Fruit fly (Drosophila melanogaster): ENCODE results near the gene Tre1.

DNA sequence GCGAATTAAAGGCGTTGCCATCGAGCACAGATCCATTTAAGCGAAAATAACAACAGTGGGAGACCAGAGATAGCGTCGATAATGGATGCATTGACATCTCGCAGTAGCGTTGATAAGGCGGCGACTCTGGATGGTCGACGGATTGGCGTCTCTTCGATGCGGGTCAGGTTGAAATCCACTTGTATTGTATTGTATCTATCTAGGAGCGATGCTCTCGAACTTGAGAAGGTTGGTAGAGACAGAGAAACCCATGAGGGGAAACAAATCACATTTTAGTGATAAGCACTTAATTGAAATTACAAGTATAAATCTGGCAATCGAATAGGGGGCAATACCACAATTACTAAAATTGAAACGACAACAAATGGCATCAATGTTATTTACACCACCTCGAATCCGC lies 43.8 kb upstream of the Tre1 start:
- TF ChIP-seq fru (GFP tag; optimal IDR thresholded peaks at IDR 0.05) (no peak), Rel (GFP tag; optimal IDR thresholded peaks at IDR 0.05) (no peak), Rel (tag; optimal IDR thresholded peaks at IDR 0.05) (peak; percentile 44), jim (GFP tag; optimal IDR thresholded peaks at IDR 0.05) (no peak), sv (GFP tag; optimal IDR thresholded peaks at IDR 0.05) (no peak), h (GFP tag; optimal IDR thresholded peaks at IDR 0.05) (no peak)
